Worm (Caenorhabditis elegans): ENCODE measurements around the gene T03G6.3.

The T03G6.3 gene

ce11 chrX:2613077-2613476 lies 2.4 kb downstream of the T03G6.3 start (continued):
- TF ChIP-seq F13H6.1 (tag; optimal IDR thresholded peaks at IDR 0.05) = peak; percentile 74
- no peak for TF ChIP-seq sem-4 (tag; optimal IDR thresholded peaks at IDR 0.05)
- peak; percentile 8 for TF ChIP-seq ceh-16 (tag; optimal IDR thresholded peaks at IDR 0.05)

ce11 chrX:2607522-2608278 lies 7.8 kb downstream of the T03G6.3 start, which contains the start of gene T03G6.1:
TSS of gene T03G6.1 (plus strand) at chrX:2608228.
- TF ChIP-seq unc-55 (GFP tag; optimal IDR thresholded peaks at IDR 0.05) (no peak), nhr-12 (tag; optimal IDR thresholded peaks at IDR 0.05) (no peak), sma-3 (GFP tag; optimal IDR thresholded peaks at IDR 0.05) (no peak), gmeb-1 (tag; optimal IDR thresholded peaks at IDR 0.05) (no peak), unc-62 (GFP tag; optimal IDR thresholded peaks at IDR 0.05) (no peak), ZK546.5 (tag; optimal IDR thresholded peaks at IDR 0.05) (no peak), fos-1 (tag; optimal IDR thresholded peaks at IDR 0.05) (no peak), nhr-11 (tag; optimal IDR thresholded peaks at IDR 0.05) (no peak), lin-11 (tag; optimal IDR thresholded peaks at IDR 0.05) (no peak), alr-1 (tag; optimal IDR thresholded peaks at IDR 0.05) (no peak), ceh-16 (tag; optimal IDR thresholded peaks at IDR 0.05) (no peak), nhr-23 (tag; optimal IDR thresholded peaks at IDR 0.05) (no peak)

DNA sequence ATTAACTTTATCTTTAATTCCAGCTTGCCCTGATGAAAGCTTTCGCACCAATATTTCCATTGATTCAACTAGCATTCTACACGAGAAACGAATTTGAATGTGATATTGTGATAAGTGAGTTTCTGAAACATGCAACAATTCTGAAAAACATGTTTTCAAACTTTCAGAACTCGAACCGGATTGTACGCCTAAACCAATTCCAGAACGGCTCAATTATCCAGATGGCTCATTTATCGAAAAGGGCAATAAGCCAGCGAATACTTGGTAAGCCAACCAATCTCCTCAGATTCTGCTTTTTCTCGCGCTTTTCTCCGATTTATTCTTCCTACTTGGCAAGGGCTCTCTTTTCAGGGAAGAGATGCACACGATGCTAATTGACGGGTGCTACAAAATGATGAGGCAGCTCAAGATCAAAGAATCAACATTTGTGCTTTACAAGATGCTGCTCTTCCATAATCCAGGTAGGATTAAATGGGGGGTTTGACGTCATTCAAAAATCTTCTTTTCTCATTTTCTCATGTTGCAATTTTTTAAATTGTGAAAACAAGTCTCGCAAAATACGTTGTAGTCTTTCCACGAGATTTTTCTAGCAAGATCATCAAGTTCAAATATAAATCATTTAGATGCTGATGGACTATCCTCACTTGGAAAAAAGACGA lies 11.0 kb downstream of the T03G6.3 start:
- no peak for TF ChIP-seq snpc-4 (tag; optimal IDR thresholded peaks at IDR 0.05)
- TF ChIP-seq mbf-1 (tag; optimal IDR thresholded peaks at IDR 0.05) = no peak
- no peak for TF ChIP-seq nhr-25 (tag; optimal IDR thresholded peaks at IDR 0.05)
- TF ChIP-seq lin-39 (tag; optimal IDR thresholded peaks at IDR 0.05) = no peak
- TF ChIP-seq ama-1 (optimal IDR thresholded peaks at IDR 0.05) = peak; percentile 5
- peak; percentile 22 for TF ChIP-seq Y55F3AM.14 (GFP tag; optimal IDR thresholded peaks at IDR 0.05)
- TF ChIP-seq sma-3 (GFP tag; optimal IDR thresholded peaks at IDR 0.05) = no peak
- no peak for TF ChIP-seq nhr-6 (tag; optimal IDR thresholded peaks at IDR 0.05)
- no peak for TF ChIP-seq nhr-10 (tag; optimal IDR thresholded peaks at IDR 0.05)
- no peak for TF ChIP-seq nhr-23 (tag; optimal IDR thresholded peaks at IDR 0.05)
- no peak for TF ChIP-seq aly-2 (tag; optimal IDR thresholded peaks at IDR 0.05)
- TF ChIP-seq R02D3.7 (tag; optimal IDR thresholded peaks at IDR 0.05) = no peak
- TF ChIP-seq nhr-77 (tag; optimal IDR thresholded peaks at IDR 0.05) = no peak
- TF ChIP-seq ceh-16 (tag; optimal IDR thresholded peaks at IDR 0.05) = no peak
- peak; percentile 13 for TF ChIP-seq C34F6.9 (tag; optimal IDR thresholded peaks at IDR 0.05)
- no peak for TF ChIP-seq ztf-4 (tag; optimal IDR thresholded peaks at IDR 0.05)
- TF ChIP-seq unc-62 (GFP tag; optimal IDR thresholded peaks at IDR 0.05) = no peak
- no peak for TF ChIP-seq alr-1 (tag; optimal IDR thresholded peaks at IDR 0.05)
- TF ChIP-seq mab-5 (tag; optimal IDR thresholded peaks at IDR 0.05) = peak; percentile 55
- peak; percentile 54 for TF ChIP-seq sma-9 (GFP tag; optimal IDR thresholded peaks at IDR 0.05)
- no peak for TF ChIP-seq sma-9 (tag; optimal IDR thresholded peaks at IDR 0.05)
- TF ChIP-seq gmeb-1 (tag; optimal IDR thresholded peaks at IDR 0.05) = no peak
- TF ChIP-seq mdl-1 (tag; optimal IDR thresholded peaks at IDR 0.05) = no peak
- no peak for TF ChIP-seq nhr-21 (tag; optimal IDR thresholded peaks at IDR 0.05)
- peak in 1 of 2 experiments; percentile 46 for TF ChIP-seq lsy-2 (tag; optimal IDR thresholded peaks at IDR 0.05)
- no peak for TF ChIP-seq nhr-11 (tag; optimal IDR thresholded peaks at IDR 0.05)
- TF ChIP-seq fos-1 (tag; optimal IDR thresholded peaks at IDR 0.05) = no peak
- TF ChIP-seq egl-27 (tag; optimal IDR thresholded peaks at IDR 0.05) = no peak
- no peak for TF ChIP-seq skn-1 (tag; optimal IDR thresholded peaks at IDR 0.05)
- TF ChIP-seq nhr-12 (tag; optimal IDR thresholded peaks at IDR 0.05) = no peak
- no peak for TF ChIP-seq zag-1 (tag; optimal IDR thresholded peaks at IDR 0.05)
- no peak for TF ChIP-seq ceh-82 (tag; optimal IDR thresholded peaks at IDR 0.05)
- no peak for TF ChIP-seq elt-1 (tag; optimal IDR thresholded peaks at IDR 0.05)
- peak; percentile 90 for TF ChIP-seq unc-55 (GFP tag; optimal IDR thresholded peaks at IDR 0.05)

Data from whole organism, L2 larva.